Fruit fly (Drosophila melanogaster) whole organism, pupa: ENCODE results near the gene rdgB.

Experiments
- CG10348 ChIP-seq: fragments of 200-800 bp; sonication (Bioruptor generic); IDR thresholded peaks from 2 replicates; pipeline ENCODE4 v1.3.6; 2022; ENCODE audit warnings: missing biosample characterization, missing genetic modification characterization
- CG12605 ChIP-seq: fragments of 200-800 bp; sonication (Bioruptor generic); IDR thresholded peaks from 2 replicates; pipeline ENCODE4 v1.3.6; 2022; ENCODE audit warnings: missing biosample characterization, missing genetic modification characterization
- CG13204 ChIP-seq: fragments of 200-800 bp; sonication (Bioruptor generic); optimal IDR thresholded peaks from 2 replicates; lab custom pipeline; 2018; ENCODE audit warnings: missing biosample characterization, mild to moderate bottlenecking, missing genetic modification characterization, moderate library complexity
- CG14655 ChIP-seq: fragments of 200-800 bp; sonication (Bioruptor generic); optimal IDR thresholded peaks from 3 replicates; lab custom pipeline; 2017; ENCODE audit warnings: mild to moderate bottlenecking, missing biosample characterization, missing genetic modification reagents, missing genetic modification characterization
- CG15710 ChIP-seq: fragments of 200-800 bp; sonication (Bioruptor generic); optimal IDR thresholded peaks from 2 replicates; lab custom pipeline; 2018; ENCODE audit warnings: missing biosample characterization, mild to moderate bottlenecking, missing genetic modification characterization, moderate library complexity
- CG17806 ChIP-seq: fragments of 200-800 bp; sonication (Bioruptor generic); optimal IDR thresholded peaks from 2 replicates; lab custom pipeline; 2018; ENCODE audit warnings: missing biosample characterization, mild to moderate bottlenecking, missing genetic modification characterization, moderate library complexity
- CG32121 ChIP-seq: fragments of 200-800 bp; sonication (Bioruptor generic); IDR thresholded peaks from 2 replicates; pipeline ENCODE4 v1.3.6; 2022; ENCODE audit warnings: missing biosample characterization, missing genetic modification characterization
- CG34367 ChIP-seq: fragments of 200-800 bp; sonication (Bioruptor generic); optimal IDR thresholded peaks from 2 replicates; lab custom pipeline; 2018; ENCODE audit warnings: missing biosample characterization, mild to moderate bottlenecking, missing genetic modification characterization
- CG4496 ChIP-seq: fragments of 200-800 bp; sonication (Bioruptor generic); IDR thresholded peaks from 3 replicates; pipeline ENCODE4 v1.3.6; 2022; ENCODE audit warnings: missing biosample characterization, missing genetic modification characterization
- CG8159 ChIP-seq: fragments of 200-800 bp; sonication (Bioruptor generic); optimal IDR thresholded peaks from 3 replicates; lab custom pipeline; 2018; ENCODE audit warnings: missing biosample characterization, mild to moderate bottlenecking, missing genetic modification characterization, moderate library complexity
- CG8301 ChIP-seq: fragments of 200-800 bp; sonication (Bioruptor generic); optimal IDR thresholded peaks from 2 replicates; lab custom pipeline; 2018; ENCODE audit warnings: missing biosample characterization, mild to moderate bottlenecking, missing genetic modification characterization
- CG9948 ChIP-seq: fragments of 200-800 bp; sonication (Bioruptor generic); optimal IDR thresholded peaks from 2 replicates; lab custom pipeline; 2018; ENCODE audit warnings: missing biosample characterization, mild to moderate bottlenecking, missing genetic modification characterization, moderate library complexity
- D1 ChIP-seq: fragments of 200-800 bp; sonication (Bioruptor generic); optimal IDR thresholded peaks from 2 replicates; lab custom pipeline; 2018; ENCODE audit warnings: missing biosample characterization, mild to moderate bottlenecking, missing genetic modification characterization, moderate library complexity
- EcR ChIP-seq: fragments of 200-800 bp; sonication (Bioruptor generic); optimal IDR thresholded peaks from 3 replicates; lab custom pipeline; 2019; ENCODE audit warnings: missing biosample characterization, missing genetic modification characterization, mild to moderate bottlenecking, moderate library complexity, missing genetic modification reagents
- Ets98B ChIP-seq: fragments of 200-800 bp; sonication (Bioruptor generic); IDR thresholded peaks from 2 replicates; pipeline ENCODE4 v1.3.6; 2022; ENCODE audit warnings: missing biosample characterization, missing genetic modification characterization
- Pif1A ChIP-seq: fragments of 200-800 bp; sonication (Bioruptor generic); optimal IDR thresholded peaks from 3 replicates; lab custom pipeline; 2016; ENCODE audit warnings: missing biosample characterization, missing genetic modification characterization
- Pif1B ChIP-seq: fragments of 200-800 bp; sonication (Bioruptor generic); optimal IDR thresholded peaks from 3 replicates; lab custom pipeline; 2016; ENCODE audit warnings: missing biosample characterization, missing genetic modification characterization
- Snoo ChIP-seq: fragments of 200-800 bp; sonication (Bioruptor generic); optimal IDR thresholded peaks from 3 replicates; lab custom pipeline; 2017; ENCODE audit warnings: missing biosample characterization, mild to moderate bottlenecking, missing genetic modification characterization, inconsistent platforms
- fd96Ca ChIP-seq: fragments of 200-800 bp; sonication (Bioruptor generic); IDR thresholded peaks from 3 replicates; pipeline ENCODE4 v1.3.6; 2022; ENCODE audit warnings: missing biosample characterization, missing genetic modification characterization
- gl ChIP-seq: fragments of 200-800 bp; sonication (Bioruptor generic); optimal IDR thresholded peaks from 2 replicates; lab custom pipeline; 2018; ENCODE audit warnings: missing biosample characterization, mild to moderate bottlenecking, missing genetic modification characterization
- rn ChIP-seq: fragments of 200-800 bp; sonication (Bioruptor generic); IDR thresholded peaks from 2 replicates; pipeline ENCODE4 v1.3.6; 2022; ENCODE audit warnings: missing biosample characterization, missing genetic modification characterization

The rdgB gene

DNA sequence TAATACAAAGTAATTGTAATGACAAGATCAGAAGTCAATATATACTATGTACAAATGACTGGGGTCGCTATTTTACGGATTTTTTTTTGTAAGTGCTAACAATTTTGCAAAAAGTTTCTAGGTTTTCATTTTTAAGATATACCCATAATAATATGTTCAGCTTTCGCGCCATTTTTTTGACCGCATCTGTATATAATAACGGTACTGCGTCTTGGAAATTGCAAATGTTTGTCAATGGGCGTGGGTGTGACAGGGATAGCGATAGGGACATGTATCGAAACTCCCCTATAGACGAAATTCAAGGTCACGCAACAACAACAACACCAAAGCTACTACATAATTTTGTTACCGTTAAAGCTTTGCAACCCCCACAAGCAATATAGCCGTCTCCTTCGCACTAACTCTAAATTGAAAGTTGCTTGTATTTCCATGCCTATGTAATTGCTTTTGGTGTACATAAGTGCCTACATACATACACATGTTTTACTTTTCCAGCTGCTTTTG lies 10.0 kb upstream of the rdgB start:
- TF ChIP-seq CG4496 (GFP tag; lab: Robert Waterston, UW) (no peak), CG14655 (GFP tag; lab: Kevin White, UChicago) (no peak), CG8159 (tag; lab: Kevin White, UChicago) (no peak), gl (tag; lab: Kevin White, UChicago) (no peak)

DNA sequence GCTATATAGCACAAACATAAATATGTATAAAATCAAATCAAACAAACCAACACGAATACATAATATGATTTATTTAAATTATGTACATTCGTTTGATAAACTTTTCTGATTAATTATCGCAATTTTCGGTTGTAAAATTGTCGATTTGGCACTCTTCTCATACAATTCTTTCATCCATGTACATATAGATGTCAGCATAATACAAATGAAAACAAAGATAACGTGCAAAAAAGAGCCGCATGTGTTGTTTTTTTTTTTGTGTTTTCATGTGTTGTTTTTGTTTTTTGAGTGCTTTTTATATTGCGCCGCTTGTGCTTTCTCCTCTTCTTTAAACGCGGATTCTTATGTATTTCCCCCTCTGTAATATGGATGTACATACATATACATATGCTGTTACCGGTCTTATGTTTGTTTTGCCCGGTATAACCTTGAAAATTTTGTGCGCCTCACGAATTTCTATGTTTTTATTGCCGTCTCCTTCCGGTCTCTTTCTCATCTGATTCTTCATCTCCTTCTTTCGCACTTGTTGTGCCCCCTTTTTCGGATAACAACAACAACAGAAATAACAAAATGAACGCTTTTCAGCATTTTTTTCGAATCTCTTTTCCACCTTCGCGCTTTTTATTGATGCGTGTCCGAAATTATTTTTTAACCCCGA lies 9.3 kb upstream of the rdgB start:
- TF ChIP-seq Pif1A (GFP tag; lab: Kevin White, UChicago): peak; percentile 2
- no peak for TF ChIP-seq rn (GFP tag; lab: Robert Waterston, UW)

DNA sequence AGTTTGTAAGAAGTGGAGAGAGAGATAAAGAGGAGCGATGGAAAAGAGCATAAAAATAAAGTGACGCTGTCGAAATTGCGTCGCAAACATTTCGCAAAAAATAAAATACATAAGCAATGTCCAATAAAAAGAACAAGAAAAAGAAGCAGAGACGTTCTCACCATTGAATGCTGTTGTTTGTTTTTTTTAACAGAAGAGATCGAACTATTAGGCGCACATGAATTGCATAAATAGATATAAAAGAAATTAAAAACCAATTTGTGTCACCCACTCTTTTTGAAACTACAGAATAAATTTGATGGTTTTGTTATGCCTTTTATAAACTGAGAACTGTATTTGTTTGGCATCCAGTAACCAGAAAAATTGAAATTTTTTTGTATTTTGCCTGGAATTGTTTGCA lies 8.8 kb upstream of the rdgB start:
- no peak for TF ChIP-seq Snoo (tag; lab: Kevin White, UChicago)
- TF ChIP-seq D1: no peak
- no peak for TF ChIP-seq EcR (GFP tag; lab: Kevin White, UChicago)
- no peak for TF ChIP-seq CG15710 (tag; lab: Kevin White, UChicago)
- no peak for TF ChIP-seq CG9948
- no peak for TF ChIP-seq CG8159 (tag; lab: Kevin White, UChicago)
- no peak for TF ChIP-seq Ets98B
- no peak for TF ChIP-seq rn (GFP tag; lab: Robert Waterston, UW)

DNA sequence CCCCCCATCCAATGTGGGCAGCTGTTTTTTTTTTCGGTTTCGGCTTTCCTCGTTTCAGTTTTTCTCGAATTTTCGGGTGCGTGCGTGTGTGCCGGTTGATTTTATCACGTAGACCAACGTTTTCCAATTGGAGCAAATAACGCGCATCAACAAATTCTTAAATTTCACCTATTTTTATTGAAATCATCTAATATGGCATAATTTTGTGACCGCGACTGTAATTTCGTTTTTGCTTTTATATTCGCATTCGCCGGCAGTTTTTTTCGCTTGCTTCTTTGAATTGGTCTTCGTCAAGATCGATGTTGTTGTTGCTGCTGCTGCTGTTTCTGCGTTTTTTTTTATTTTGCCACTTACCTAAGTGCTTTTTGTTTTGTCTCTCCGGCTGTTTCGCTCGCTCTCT lies 8.1 kb upstream of the rdgB start:
- TF ChIP-seq CG17806 (tag; lab: Kevin White, UChicago) (peak; percentile 17), CG12605 (GFP tag; lab: Robert Waterston, UW) (peak; percentile 85), CG8159 (tag; lab: Kevin White, UChicago) (peak; percentile 29), EcR (GFP tag; lab: Kevin White, UChicago) (no peak), CG34367 (tag; lab: Kevin White, UChicago) (peak; percentile 55), Ets98B (peak; percentile 63; the same call in 1 of the 2 replicates), CG13204 (GFP tag; lab: Kevin White, UChicago) (peak; percentile 44), CG9948 (peak; percentile 13), Pif1A (GFP tag; lab: Kevin White, UChicago) (peak; percentile 25), CG15710 (tag; lab: Kevin White, UChicago) (peak; percentile 55), Snoo (tag; lab: Kevin White, UChicago) (peak; percentile 34), rn (GFP tag; lab: Robert Waterston, UW) (no peak), D1 (no peak), fd96Ca (GFP tag; lab: Robert Waterston, UW) (peak; percentile 53; the same call in 2 of the 3 replicates), Pif1B (GFP tag; lab: Kevin White, UChicago) (no peak), CG4496 (GFP tag; lab: Robert Waterston, UW) (peak; percentile 76; the same call in 1 of the 3 replicates), CG14655 (GFP tag; lab: Kevin White, UChicago) (peak; percentile 46), gl (tag; lab: Kevin White, UChicago) (peak; percentile 73), CG10348 (GFP tag; lab: Robert Waterston, UW) (no peak), CG8301 (tag; lab: Kevin White, UChicago) (peak; percentile 49), CG32121 (GFP tag; lab: Robert Waterston, UW) (no peak; the same call in 1 of the 2 replicates)

DNA sequence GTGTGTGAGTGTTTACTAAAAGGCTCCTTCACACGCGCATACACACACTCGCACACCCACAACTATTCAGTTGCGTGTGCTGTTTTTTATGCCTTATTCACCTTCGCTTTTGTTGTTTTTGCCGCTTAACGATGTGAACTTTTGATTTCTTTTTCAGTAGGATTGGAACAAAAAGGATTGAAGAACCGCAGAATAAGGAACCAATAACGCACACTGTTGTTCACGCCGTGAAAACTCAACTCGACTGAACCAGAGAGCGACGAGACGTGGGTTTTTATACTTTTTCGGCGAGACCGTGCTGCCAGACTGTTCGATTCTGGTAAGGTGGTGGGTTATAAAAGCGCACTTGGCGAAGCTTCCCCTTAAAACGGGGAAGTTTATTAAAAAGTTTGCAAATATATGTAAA lies 7.4 kb upstream of the rdgB start, which contains the start of gene Pdcd4:
Gene Pdcd4, minus strand, starts transcription at position 255 of the 406 bp plus-strand sequence.
- TF ChIP-seq CG17806 (tag; lab: Kevin White, UChicago) (peak; percentile 27), CG12605 (GFP tag; lab: Robert Waterston, UW) (peak; percentile 40; the same call in 1 of the 2 replicates), D1 (peak; percentile 42), CG9948 (peak; percentile 38), Ets98B (peak; percentile 28; the same call in 1 of the 2 replicates), CG10348 (GFP tag; lab: Robert Waterston, UW) (no peak), EcR (GFP tag; lab: Kevin White, UChicago) (peak; percentile 78), gl (tag; lab: Kevin White, UChicago) (peak; percentile 83), CG14655 (GFP tag; lab: Kevin White, UChicago) (peak; percentile 64), CG32121 (GFP tag; lab: Robert Waterston, UW) (peak; percentile 42; the same call in 1 of the 2 replicates), CG8301 (tag; lab: Kevin White, UChicago) (peak; percentile 16), CG8159 (tag; lab: Kevin White, UChicago) (peak; percentile 56), CG13204 (GFP tag; lab: Kevin White, UChicago) (peak; percentile 48), Pif1B (GFP tag; lab: Kevin White, UChicago) (peak; percentile 34), CG4496 (GFP tag; lab: Robert Waterston, UW) (peak; percentile 67; the same call in 2 of the 3 replicates), Snoo (tag; lab: Kevin White, UChicago) (no peak), rn (GFP tag; lab: Robert Waterston, UW) (0 out of 2 replicates have a peak, but pooled peaks have one; percentile 19), CG15710 (tag; lab: Kevin White, UChicago) (peak; percentile 43), Pif1A (GFP tag; lab: Kevin White, UChicago) (peak; percentile 80), CG34367 (tag; lab: Kevin White, UChicago) (peak; percentile 74), fd96Ca (GFP tag; lab: Robert Waterston, UW) (peak; percentile 34; the same call in 1 of the 3 replicates)
